Worm (Caenorhabditis elegans) whole organism, early embryonic: ENCODE measurements around the gene alx-1.

Source experiments
- B0310.2 ChIP-seq: sonication (generic microtip); optimal IDR thresholded peaks from 2 replicates; lab custom pipeline; 2016; ENCODE audit warnings: mild to moderate bottlenecking, missing genetic modification characterization, missing compliant biosample characterization
- F13C5.2 ChIP-seq: sonication (generic microtip); optimal IDR thresholded peaks from 2 replicates; lab custom pipeline; 2017; ENCODE audit warnings: mild to moderate bottlenecking, missing genetic modification characterization, inconsistent platforms, missing compliant biosample characterization
- aly-1 ChIP-seq: sonication (generic microtip); optimal IDR thresholded peaks from 2 replicates; lab custom pipeline; 2016; ENCODE audit warnings: missing genetic modification characterization, missing compliant biosample characterization
- ama-1 ChIP-seq: fragments of 150-350 bp; optimal IDR thresholded peaks from 2 replicates; lab custom pipeline; 2014
- ceh-13 ChIP-seq: fragments of 200-800 bp; sonication (Bioruptor generic); optimal IDR thresholded peaks from 2 replicates; lab custom pipeline; 2018; ENCODE audit warnings: mild to moderate bottlenecking, missing genetic modification characterization, missing compliant biosample characterization
- ceh-36 ChIP-seq: sonication (generic microtip); optimal IDR thresholded peaks from 2 replicates; lab custom pipeline; 2016; ENCODE audit warnings: missing genetic modification characterization, inconsistent platforms, missing compliant biosample characterization
- ets-7 ChIP-seq: sonication (generic microtip); optimal IDR thresholded peaks from 2 replicates; lab custom pipeline; 2016; ENCODE audit warnings: missing genotype, missing genetic modification characterization, missing compliant biosample characterization
- flt-1 ChIP-seq: fragments of 200-800 bp; sonication (Bioruptor generic); IDR thresholded peaks from 2 replicates; pipeline ENCODE4 v1.3.6; 2022; ENCODE audit warnings: missing genetic modification characterization, missing compliant biosample characterization
- hmbx-1 ChIP-seq: sonication (generic microtip); optimal IDR thresholded peaks from 2 replicates; lab custom pipeline; 2016; ENCODE audit warnings: mild to moderate bottlenecking, missing genetic modification characterization, missing compliant biosample characterization
- hmg-4 ChIP-seq: fragments of 200-800 bp; sonication (Bioruptor generic); optimal IDR thresholded peaks from 2 replicates; lab custom pipeline; 2018; ENCODE audit warnings: mild to moderate bottlenecking, missing genetic modification characterization, missing compliant biosample characterization
- hnd-1 ChIP-seq: sonication (generic microtip); optimal IDR thresholded peaks from 2 replicates; lab custom pipeline; 2016; ENCODE audit warnings: missing genetic modification characterization, missing compliant biosample characterization
- pes-1 ChIP-seq: fragments of 200-800 bp; sonication (Bioruptor generic); IDR thresholded peaks from 2 replicates; pipeline ENCODE4 v1.3.6; 2022; ENCODE audit warnings: missing genetic modification reagents, missing genetic modification characterization, missing compliant biosample characterization
- scrt-1 ChIP-seq: fragments of 200-800 bp; sonication (Bioruptor generic); IDR thresholded peaks from 2 replicates; pipeline ENCODE4 v1.3.6; 2022; ENCODE audit warnings: missing genetic modification characterization, missing compliant biosample characterization
- sea-1 ChIP-seq: fragments of 200-800 bp; sonication (Bioruptor generic); conservative IDR thresholded peaks from 2 replicates; pipeline ENCODE4 v1.3.6; 2022; ENCODE audit warnings: missing genetic modification characterization, missing compliant biosample characterization
- tbx-11 ChIP-seq: fragments of 200-800 bp; sonication (Bioruptor generic); IDR thresholded peaks from 2 replicates; pipeline ENCODE4 v1.3.6; 2022; ENCODE audit warnings: missing genetic modification characterization, missing compliant biosample characterization
- tbx-37 ChIP-seq: fragments of 200-800 bp; sonication (Bioruptor generic); conservative IDR thresholded peaks from 2 replicates; pipeline ENCODE4 v1.3.6; 2022; ENCODE audit warnings: missing genetic modification reagents, missing genetic modification characterization, missing compliant biosample characterization
- tra-4 ChIP-seq: sonication (generic microtip); optimal IDR thresholded peaks from 2 replicates; lab custom pipeline; 2017; ENCODE audit warnings: missing genetic modification characterization, missing compliant biosample characterization

Gene alx-1

DNA sequence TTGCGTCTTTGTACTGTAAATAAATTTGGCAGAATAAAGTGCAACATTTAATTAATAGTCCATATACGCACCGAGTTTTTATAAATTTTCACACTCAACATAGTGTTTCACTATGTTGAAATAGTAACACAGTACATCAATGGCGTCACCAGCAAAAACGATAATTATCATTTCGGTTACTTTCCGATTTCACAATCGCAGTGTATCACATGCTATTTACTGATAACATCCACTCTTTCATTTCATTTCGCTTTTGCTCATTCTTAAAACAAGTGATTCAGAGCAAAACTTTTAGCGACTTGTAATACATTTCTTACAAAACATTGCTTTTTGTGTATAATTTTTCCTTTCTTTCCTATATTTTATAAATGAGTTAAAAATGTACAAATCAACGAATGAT lies 43.4 kb upstream of the alx-1 start, which contains the start of gene cbp-3:
cbp-3 (plus strand) TSS at position 272 of the 400 bp plus-strand sequence.
- TF ChIP-seq flt-1 (GFP tag; lab: Robert Waterston, UW) (no peak), tra-4 (tag; lab: Kevin White, UChicago) (no peak), ceh-36 (tag; lab: Kevin White, UChicago) (no peak), hmg-4 (GFP tag; lab: Kevin White, UChicago) (no peak), hnd-1 (no peak), B0310.2 (tag; lab: Kevin White, UChicago) (no peak), tbx-37 (GFP tag; lab: Robert Waterston, UW) (no peak), ceh-13 (GFP tag; lab: Kevin White, UChicago) (no peak), scrt-1 (GFP tag; lab: Robert Waterston, UW) (no peak), sea-1 (GFP tag; lab: Robert Waterston, UW) (no peak), pes-1 (no peak), ama-1 (no peak), F13C5.2 (no peak), aly-1 (tag; lab: Kevin White, UChicago) (no peak), tbx-11 (GFP tag; lab: Robert Waterston, UW) (no peak), hmbx-1 (tag; lab: Kevin White, UChicago) (no peak)

DNA sequence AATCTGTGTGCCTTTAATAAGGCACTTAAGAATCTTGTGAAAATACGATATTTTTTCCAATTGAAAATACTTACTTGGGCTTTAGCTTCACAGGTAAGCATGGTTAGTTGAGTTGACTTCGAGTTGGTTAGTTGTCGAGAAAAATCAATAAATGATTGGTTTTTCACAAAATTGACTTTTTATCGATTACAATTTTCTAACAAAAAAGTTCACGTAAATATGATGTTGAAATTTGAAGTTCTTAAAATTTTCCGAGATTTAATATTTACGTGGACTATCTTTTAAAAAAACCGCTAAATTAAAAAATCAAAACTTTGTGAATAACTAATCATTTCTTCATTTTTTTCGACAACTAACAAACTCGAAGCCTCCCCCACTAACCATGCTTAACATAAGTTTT lies 36.4 kb upstream of the alx-1 start, which contains the start of gene F40F12.3:
F40F12.3 (minus strand) TSS at position 101 of the 400 bp plus-strand sequence.
- no peak for TF ChIP-seq pes-1
- TF ChIP-seq tbx-11 (GFP tag; lab: Robert Waterston, UW): no peak
- no peak for TF ChIP-seq flt-1 (GFP tag; lab: Robert Waterston, UW)
- TF ChIP-seq scrt-1 (GFP tag; lab: Robert Waterston, UW): no peak
- TF ChIP-seq hmg-4 (GFP tag; lab: Kevin White, UChicago): no peak
- TF ChIP-seq ama-1: no peak

DNA sequence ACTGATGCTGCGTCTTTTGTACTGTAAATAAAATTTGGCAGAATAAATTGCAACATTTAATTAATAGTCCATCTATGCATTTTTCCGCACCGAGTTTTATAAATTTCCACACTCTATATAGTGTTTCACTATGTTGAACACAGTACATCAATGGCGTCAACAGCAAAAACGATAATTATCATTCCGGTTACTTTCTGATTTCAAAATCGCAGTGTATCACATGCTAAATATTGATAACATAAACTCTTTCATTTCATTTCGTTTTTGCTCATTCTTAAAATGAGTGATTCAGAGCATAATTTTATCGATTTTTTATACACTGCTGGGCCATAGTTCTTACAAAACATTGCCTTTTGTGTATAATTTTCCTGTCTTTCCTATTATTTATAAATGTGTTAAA lies 34.8 kb upstream of the alx-1 start:
- TF ChIP-seq hmbx-1 (tag; lab: Kevin White, UChicago) (no peak), pes-1 (no peak), aly-1 (tag; lab: Kevin White, UChicago) (no peak), F13C5.2 (no peak), ceh-13 (GFP tag; lab: Kevin White, UChicago) (no peak), tbx-37 (GFP tag; lab: Robert Waterston, UW) (no peak), flt-1 (GFP tag; lab: Robert Waterston, UW) (no peak), ceh-36 (tag; lab: Kevin White, UChicago) (no peak), scrt-1 (GFP tag; lab: Robert Waterston, UW) (no peak), tra-4 (tag; lab: Kevin White, UChicago) (no peak), hnd-1 (no peak), hmg-4 (GFP tag; lab: Kevin White, UChicago) (no peak)

DNA sequence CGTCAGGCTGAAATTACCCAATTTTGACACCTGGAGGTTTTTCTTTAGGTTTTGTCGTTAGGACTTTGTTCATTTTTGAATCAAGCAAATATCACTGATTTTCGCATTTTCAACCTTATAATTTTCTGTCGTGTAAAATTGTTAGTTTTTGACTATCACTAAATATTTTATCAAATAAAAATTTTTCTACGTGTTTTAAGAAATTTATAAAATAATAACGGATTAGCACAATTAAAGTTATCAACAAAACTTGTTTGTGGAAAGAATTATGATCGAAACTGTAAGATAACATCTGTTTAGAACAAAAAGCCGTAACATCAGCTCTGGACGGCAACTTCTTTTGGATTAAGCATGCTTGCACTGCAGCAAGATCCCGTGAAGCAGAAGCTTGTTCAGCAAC lies 34.3 kb upstream of the alx-1 start, which contains the start of gene cbp-2:
cbp-2 (plus strand) TSS at position 301 of the 400 bp plus-strand sequence.
- TF ChIP-seq hmbx-1 (tag; lab: Kevin White, UChicago): no peak
- no peak for TF ChIP-seq aly-1 (tag; lab: Kevin White, UChicago)
- TF ChIP-seq hnd-1: no peak
- no peak for TF ChIP-seq ets-7 (tag; lab: Kevin White, UChicago)
- no peak for TF ChIP-seq sea-1 (GFP tag; lab: Robert Waterston, UW)
- TF ChIP-seq B0310.2 (tag; lab: Kevin White, UChicago): no peak
- TF ChIP-seq scrt-1 (GFP tag; lab: Robert Waterston, UW): no peak
- TF ChIP-seq tbx-37 (GFP tag; lab: Robert Waterston, UW): no peak
- TF ChIP-seq hmg-4 (GFP tag; lab: Kevin White, UChicago): no peak
- no peak for TF ChIP-seq tbx-11 (GFP tag; lab: Robert Waterston, UW)
- no peak for TF ChIP-seq ceh-36 (tag; lab: Kevin White, UChicago)
- no peak for TF ChIP-seq pes-1
- TF ChIP-seq tra-4 (tag; lab: Kevin White, UChicago): no peak
- no peak for TF ChIP-seq ama-1

ce11 chrIII:9926650-9927049 lies 30.5 kb upstream of the alx-1 start, which contains the start of gene ttr-3:
TSS of gene ttr-3 (minus strand) at chrIII:9926750.
- TF ChIP-seq tra-4 (tag; lab: Kevin White, UChicago): no peak
- no peak for TF ChIP-seq ceh-13 (GFP tag; lab: Kevin White, UChicago)
- TF ChIP-seq hmbx-1 (tag; lab: Kevin White, UChicago): no peak
- no peak for TF ChIP-seq scrt-1 (GFP tag; lab: Robert Waterston, UW)
- TF ChIP-seq hmg-4 (GFP tag; lab: Kevin White, UChicago): no peak
- no peak for TF ChIP-seq flt-1 (GFP tag; lab: Robert Waterston, UW)
- TF ChIP-seq B0310.2 (tag; lab: Kevin White, UChicago): no peak

- TF ChIP-seq ceh-13 (GFP tag; lab: Kevin White, UChicago): no peak
- no peak for TF ChIP-seq aly-1 (tag; lab: Kevin White, UChicago)
- no peak for TF ChIP-seq scrt-1 (GFP tag; lab: Robert Waterston, UW)
These were observed 29.8 kb upstream of the alx-1 start, which contains the start of gene ttr-2 for ce11 chrIII:9927378-9927777. TSS of gene ttr-2 (plus strand) at chrIII:9927769.

DNA sequence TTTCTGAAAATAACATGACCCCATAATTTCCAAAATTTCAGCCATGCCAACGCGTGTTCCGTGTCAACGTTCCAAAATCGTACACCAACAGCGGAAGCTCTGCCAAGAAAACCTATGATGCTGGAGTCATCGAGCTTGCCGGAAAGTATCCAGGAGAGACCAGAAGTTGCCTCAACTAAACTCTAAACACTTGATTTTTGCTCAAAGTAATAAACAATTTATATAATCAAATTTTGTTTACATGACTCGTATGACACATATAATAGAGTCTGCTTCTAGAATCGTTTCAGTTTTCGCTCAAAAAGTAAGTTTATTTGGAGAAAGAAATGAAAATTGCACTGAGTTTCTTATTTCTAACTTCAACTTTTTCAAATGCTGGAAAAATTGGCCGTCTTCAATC lies 28.4 kb upstream of the alx-1 start, which contains the start of gene ttr-1:
ttr-1 (plus strand) TSS at position 301 of the 400 bp plus-strand sequence.
- no peak for TF ChIP-seq ama-1
- TF ChIP-seq ceh-13 (GFP tag; lab: Kevin White, UChicago): no peak
- no peak for TF ChIP-seq sea-1 (GFP tag; lab: Robert Waterston, UW)
- no peak for TF ChIP-seq ets-7 (tag; lab: Kevin White, UChicago)

DNA sequence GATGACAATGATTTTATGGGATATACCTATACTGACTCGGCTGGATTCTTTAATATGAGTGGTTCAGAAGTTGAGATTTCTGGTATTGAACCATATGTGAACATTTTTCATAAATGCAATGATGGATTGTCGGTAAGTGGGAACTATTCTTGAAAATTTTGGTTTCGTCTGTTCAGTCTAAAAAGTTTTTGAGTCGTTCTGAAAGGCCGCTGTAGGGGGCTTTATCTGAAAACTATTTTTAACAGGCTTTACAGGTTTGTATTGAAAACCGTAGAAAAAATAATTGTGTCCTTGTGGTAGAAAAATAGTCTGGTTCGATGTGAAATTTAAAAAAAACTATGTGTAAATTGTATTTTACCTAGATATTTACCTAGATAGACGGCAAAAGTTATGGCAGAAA lies 27.6 kb upstream of the alx-1 start:
- TF ChIP-seq tra-4 (tag; lab: Kevin White, UChicago): no peak
- TF ChIP-seq B0310.2 (tag; lab: Kevin White, UChicago): no peak
- TF ChIP-seq ceh-13 (GFP tag; lab: Kevin White, UChicago): no peak
- no peak for TF ChIP-seq F13C5.2
- TF ChIP-seq ceh-36 (tag; lab: Kevin White, UChicago): no peak
- TF ChIP-seq tbx-11 (GFP tag; lab: Robert Waterston, UW): no peak
- TF ChIP-seq hmg-4 (GFP tag; lab: Kevin White, UChicago): no peak
- no peak for TF ChIP-seq aly-1 (tag; lab: Kevin White, UChicago)
- no peak for TF ChIP-seq ets-7 (tag; lab: Kevin White, UChicago)
